Worm (Caenorhabditis elegans): Measurements from ENCODE around the gene ZK488.5.

Gene ZK488.5

DNA sequence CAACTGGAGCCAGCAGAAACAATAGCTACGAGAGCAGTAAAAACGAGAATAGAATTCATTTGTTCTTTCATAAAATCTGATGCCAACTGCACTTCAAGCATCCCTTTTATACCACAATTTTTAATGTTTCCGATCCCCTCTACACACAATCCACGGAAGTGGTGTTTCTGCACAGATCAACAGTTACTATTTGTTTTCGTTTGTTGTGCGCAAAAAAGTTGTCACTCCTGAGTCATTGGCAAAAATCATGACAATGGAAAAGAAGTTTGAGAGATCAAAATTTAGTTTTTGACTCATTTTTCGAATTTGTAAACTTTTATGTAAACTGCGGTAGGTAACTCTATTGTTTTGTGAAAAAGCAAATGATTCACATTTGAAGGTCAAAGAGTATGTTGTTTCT lies 11.0 kb downstream of the ZK488.5 start, which contains the start of gene srlf-37:
srlf-37 (minus strand) TSS at position 101 of the 400 bp plus-strand sequence.
- no peak for TF ChIP-seq nhr-20 (tag; optimal IDR thresholded peaks at IDR 0.05)
- TF ChIP-seq blmp-1 (tag; optimal IDR thresholded peaks at IDR 0.05), result no peak
- TF ChIP-seq zag-1 (tag; optimal IDR thresholded peaks at IDR 0.05), result no peak
- no peak for TF ChIP-seq Y116A8C.19 (tag; optimal IDR thresholded peaks at IDR 0.05; ENCODE audit: borderline replicate concordance)
- TF ChIP-seq lin-15B (tag; optimal IDR thresholded peaks at IDR 0.05), result no peak
- no peak for TF ChIP-seq nhr-28 (tag; optimal IDR thresholded peaks at IDR 0.05)
- TF ChIP-seq nhr-90 (tag; optimal IDR thresholded peaks at IDR 0.05; ENCODE audit: poor library complexity), result no peak
- TF ChIP-seq unc-30 (tag; optimal IDR thresholded peaks at IDR 0.05), result no peak
- no peak for TF ChIP-seq jun-1 (tag; optimal IDR thresholded peaks at IDR 0.05)
- no peak for TF ChIP-seq mab-9 (GFP tag; IDR thresholded peaks at IDR 0.05)
- no peak for TF ChIP-seq nhr-12 (tag; optimal IDR thresholded peaks at IDR 0.05)
- TF ChIP-seq lir-3 (tag; optimal IDR thresholded peaks at IDR 0.05; ENCODE audit: poor library complexity), result no peak
- TF ChIP-seq unc-62 (GFP tag; optimal IDR thresholded peaks at IDR 0.05), result no peak
- no peak for TF ChIP-seq nhr-77 (tag; optimal IDR thresholded peaks at IDR 0.05)
- no peak for TF ChIP-seq hlh-17 (GFP tag; optimal IDR thresholded peaks at IDR 0.05; ENCODE audit: borderline replicate concordance)
- no peak for TF ChIP-seq pqm-1 (tag; optimal IDR thresholded peaks at IDR 0.05)
- no peak for TF ChIP-seq lin-39 (tag; optimal IDR thresholded peaks at IDR 0.05)
- no peak for TF ChIP-seq elt-2 (tag; optimal IDR thresholded peaks at IDR 0.05)
- TF ChIP-seq nhr-237 (tag; optimal IDR thresholded peaks at IDR 0.05), result no peak

DNA sequence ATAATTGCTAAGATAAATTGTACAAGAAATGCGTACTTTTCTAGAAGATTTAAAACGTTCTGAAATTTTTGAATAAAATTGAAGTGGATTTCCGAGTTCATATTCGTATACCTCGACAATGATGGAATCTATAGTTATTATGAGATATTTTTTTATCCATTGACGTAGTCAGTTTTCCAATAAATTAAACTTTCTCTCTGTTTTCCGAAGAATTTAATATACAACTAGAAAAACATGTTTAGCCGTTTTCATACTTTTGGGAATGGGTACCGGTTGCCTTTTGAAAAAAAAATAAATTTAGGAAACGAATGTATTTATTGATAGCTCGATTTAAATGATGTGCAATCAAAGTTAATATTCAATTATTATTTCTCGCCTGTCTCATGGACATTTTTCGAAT lies 15.8 kb downstream of the ZK488.5 start, which contains the start of gene srw-109:
srw-109 (minus strand) TSS at position 101 of the 400 bp plus-strand sequence.
- TF ChIP-seq fkh-8 (tag; optimal IDR thresholded peaks at IDR 0.05), result no peak
- TF ChIP-seq dpl-1 (GFP tag; optimal IDR thresholded peaks at IDR 0.05), result no peak
- no peak for TF ChIP-seq C34B4.2 (tag; optimal IDR thresholded peaks at IDR 0.05)
- no peak for TF ChIP-seq blmp-1 (tag; optimal IDR thresholded peaks at IDR 0.05)
- TF ChIP-seq lin-39 (tag; optimal IDR thresholded peaks at IDR 0.05), result no peak
- no peak for TF ChIP-seq xbp-1 (tag; optimal IDR thresholded peaks at IDR 0.05)
- no peak for TF ChIP-seq ceh-88 (GFP tag; IDR thresholded peaks at IDR 0.05)
- TF ChIP-seq sup-37 (GFP tag; optimal IDR thresholded peaks at IDR 0.05), result no peak
- no peak for TF ChIP-seq grh-1 (GFP tag; IDR thresholded peaks at IDR 0.05)
- TF ChIP-seq elt-2 (tag; optimal IDR thresholded peaks at IDR 0.05), result no peak

DNA sequence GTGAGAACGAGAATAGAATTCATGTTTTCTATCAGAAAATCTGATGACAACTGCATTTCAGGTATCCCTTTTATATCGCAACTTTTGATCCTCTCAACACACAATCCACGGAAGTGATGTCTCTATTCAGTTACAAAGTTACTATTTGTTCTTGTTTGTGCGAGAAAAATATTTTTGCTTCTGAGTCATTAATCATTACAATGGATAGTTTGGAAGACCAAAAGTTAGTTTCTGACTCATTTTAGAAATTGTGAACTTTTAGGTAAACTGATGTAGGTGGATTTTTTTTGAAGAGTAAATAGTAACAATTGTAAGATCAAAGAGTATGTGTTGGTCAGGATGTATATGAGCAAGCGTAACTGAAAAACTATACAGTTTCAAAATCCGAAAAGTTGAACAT lies 16.6 kb downstream of the ZK488.5 start, which contains the start of gene srlf-36:
srlf-36 (minus strand) TSS at position 101 of the 400 bp plus-strand sequence.
- no peak for TF ChIP-seq nhr-11 (tag; optimal IDR thresholded peaks at IDR 0.05)
- TF ChIP-seq nhr-19 (GFP tag; conservative IDR thresholded peaks at IDR 0.05), result no peak
- no peak for TF ChIP-seq efl-1 (optimal IDR thresholded peaks at IDR 0.05)
- no peak for TF ChIP-seq efl-1 (GFP tag; optimal IDR thresholded peaks at IDR 0.05 in 1 of 2)
- TF ChIP-seq hlh-17 (GFP tag; optimal IDR thresholded peaks at IDR 0.05; ENCODE audit: borderline replicate concordance), result no peak

- TF ChIP-seq ceh-88 (GFP tag; IDR thresholded peaks at IDR 0.05) (no peak), efl-3 (GFP tag; optimal IDR thresholded peaks at IDR 0.05) (no peak), lin-39 (tag; optimal IDR thresholded peaks at IDR 0.05) (no peak), zag-1 (tag; optimal IDR thresholded peaks at IDR 0.05) (no peak), hpl-2 (GFP tag; optimal IDR thresholded peaks at IDR 0.05) (no peak), mdl-1 (tag; optimal IDR thresholded peaks at IDR 0.05) (no peak), skn-1 (tag; optimal IDR thresholded peaks at IDR 0.05) (peak; percentile 18), ztf-4 (tag; optimal IDR thresholded peaks at IDR 0.05) (no peak), ceh-90 (tag; optimal IDR thresholded peaks at IDR 0.05) (no peak), efl-1 (optimal IDR thresholded peaks at IDR 0.05) (no peak), efl-1 (GFP tag; optimal IDR thresholded peaks at IDR 0.05 in 1 of 2) (peak in 1 of 2 experiments; percentile 46), C34B4.2 (tag; optimal IDR thresholded peaks at IDR 0.05) (no peak), C04F5.9 (tag; optimal IDR thresholded peaks at IDR 0.05) (no peak), pax-3 (tag; optimal IDR thresholded peaks at IDR 0.05) (no peak), mab-9 (GFP tag; IDR thresholded peaks at IDR 0.05) (no peak), nhr-77 (tag; optimal IDR thresholded peaks at IDR 0.05) (no peak), blmp-1 (tag; optimal IDR thresholded peaks at IDR 0.05) (peak; percentile 0), lin-14 (GFP tag; optimal IDR thresholded peaks at IDR 0.05) (no peak), lsy-2 (tag; optimal IDR thresholded peaks at IDR 0.05) (no peak), aly-2 (tag; optimal IDR thresholded peaks at IDR 0.05) (no peak), egl-13 (tag; optimal IDR thresholded peaks at IDR 0.05) (no peak), ama-1 (optimal IDR thresholded peaks at IDR 0.05) (no peak), sox-4 (tag; optimal IDR thresholded peaks at IDR 0.05) (no peak), elt-2 (tag; optimal IDR thresholded peaks at IDR 0.05) (no peak), F16B12.6 (tag; optimal IDR thresholded peaks at IDR 0.05) (no peak), hlh-17 (GFP tag; optimal IDR thresholded peaks at IDR 0.05; ENCODE audit: borderline replicate concordance) (no peak), ets-5 (GFP tag; IDR thresholded peaks at IDR 0.05) (no peak), C16A3.4 (tag; optimal IDR thresholded peaks at IDR 0.05) (peak; percentile 5)
Observed at ce11 chrV:610217-610616, 17.2 kb downstream of the ZK488.5 start, which contains the start of gene nhr-90. Gene nhr-90, plus strand, starts transcription at chrV:610512.
